Fruit fly (Drosophila melanogaster) whole organism, embryonic: ENCODE measurements around the gene spd-2.

Experiments used
- Atf6 ChIP-seq: fragments of 200-800 bp; sonication (Bioruptor generic); IDR thresholded peaks from 2 replicates; pipeline ENCODE4 v1.3.6; 2022; ENCODE audit warnings: missing biosample characterization, missing genetic modification characterization
- BtbVII ChIP-seq: fragments of 200-800 bp; sonication (Bioruptor generic); optimal IDR thresholded peaks from 3 replicates; lab custom pipeline; 2017; ENCODE audit warnings: missing biosample characterization, mild to moderate bottlenecking, missing genetic modification characterization
- CG10366 ChIP-seq: fragments of 200-800 bp; sonication (Bioruptor generic); IDR thresholded peaks from 2 replicates; pipeline ENCODE4 v1.3.6; 2022; ENCODE audit warnings: missing biosample characterization, missing genetic modification characterization
- CG12104 ChIP-seq: fragments of 200-800 bp; sonication (Bioruptor generic); optimal IDR thresholded peaks from 3 replicates; lab custom pipeline; 2016; ENCODE audit warnings: missing biosample characterization, missing genetic modification characterization
- CG12769 ChIP-seq: fragments of 200-800 bp; sonication (Bioruptor generic); optimal IDR thresholded peaks from 2 replicates; lab custom pipeline; 2019; ENCODE audit warnings: missing biosample characterization, mild to moderate bottlenecking, missing genetic modification characterization, moderate library complexity
- CG13287 ChIP-seq: fragments of 200-800 bp; sonication (Bioruptor generic); IDR thresholded peaks from 2 replicates; pipeline ENCODE4 v1.3.6; 2022; ENCODE audit warnings: missing biosample characterization, missing genetic modification characterization; ENCODE audit not compliant: partially characterized antibody
- CG13296 ChIP-seq: fragments of 200-800 bp; sonication (Bioruptor generic); optimal IDR thresholded peaks from 3 replicates; lab custom pipeline; 2018; ENCODE audit warnings: missing biosample characterization, mild to moderate bottlenecking, missing genetic modification characterization
- CG13775 ChIP-seq: fragments of 200-800 bp; sonication (Bioruptor generic); optimal IDR thresholded peaks from 3 replicates; lab custom pipeline; 2017; ENCODE audit warnings: missing biosample characterization, mild to moderate bottlenecking, missing genetic modification characterization
- CG14014 ChIP-seq: fragments of 200-800 bp; sonication (Bioruptor generic); IDR thresholded peaks from 2 replicates; pipeline ENCODE4 v1.3.6; 2022; ENCODE audit warnings: missing biosample characterization, missing genetic modification characterization
- CG17385 ChIP-seq: fragments of 200-800 bp; sonication (Bioruptor generic); optimal IDR thresholded peaks from 3 replicates; lab custom pipeline; 2018; ENCODE audit warnings: missing biosample characterization, mild to moderate bottlenecking, missing genetic modification characterization
- CG17568 ChIP-seq: fragments of 200-800 bp; sonication (Bioruptor generic); optimal IDR thresholded peaks from 2 replicates; lab custom pipeline; 2018; ENCODE audit warnings: missing biosample characterization, mild to moderate bottlenecking, missing genetic modification characterization, moderate library complexity
- CG2199 ChIP-seq: fragments of 200-800 bp; sonication (Bioruptor generic); IDR thresholded peaks from 3 replicates; pipeline ENCODE4 v1.3.6; 2022; ENCODE audit warnings: missing biosample characterization, missing genetic modification characterization
- CG2678 ChIP-seq: fragments of 200-800 bp; sonication (Bioruptor generic); optimal IDR thresholded peaks from 3 replicates; lab custom pipeline; 2019; ENCODE audit warnings: missing biosample characterization, mild to moderate bottlenecking, missing genetic modification characterization, moderate library complexity
- CG3847 ChIP-seq: fragments of 200-800 bp; sonication (Bioruptor generic); IDR thresholded peaks from 2 replicates; pipeline ENCODE4 v1.3.6; 2022; ENCODE audit warnings: missing biosample characterization, missing genetic modification characterization
- CG4854 ChIP-seq: fragments of 200-800 bp; sonication (Bioruptor generic); optimal IDR thresholded peaks from 2 replicates; lab custom pipeline; 2016; ENCODE audit warnings: missing biosample characterization, missing genetic modification characterization, inconsistent platforms
- CG6175 ChIP-seq: fragments of 200-800 bp; sonication (Bioruptor generic); IDR thresholded peaks from 3 replicates; pipeline ENCODE4 v1.3.6; 2022; ENCODE audit warnings: missing biosample characterization, missing genetic modification characterization
- CG6791 ChIP-seq: fragments of 200-800 bp; sonication (Bioruptor generic); IDR thresholded peaks from 3 replicates; pipeline ENCODE4 v1.3.6; 2022; ENCODE audit warnings: missing biosample characterization, missing genetic modification characterization; ENCODE audit not compliant: partially characterized antibody
- CG7963 ChIP-seq: fragments of 200-800 bp; sonication (Bioruptor generic); IDR thresholded peaks from 3 replicates; pipeline ENCODE4 v1.3.6; 2022; ENCODE audit warnings: missing biosample characterization, missing genetic modification characterization; ENCODE audit not compliant: partially characterized antibody
- CG8290 ChIP-seq, 3 experiments: fragments of 200-800 bp; sonication (Bioruptor generic); optimal IDR thresholded peaks; 2 replicates each; lab custom pipeline; 2016 to 2019; ENCODE audit warnings: missing biosample characterization in 3 of 3, missing genetic modification characterization in 3 of 3, mild to moderate bottlenecking in 2 of 3, moderate library complexity in 1 of 3
- CG8359 ChIP-seq: fragments of 200-800 bp; sonication (Bioruptor generic); optimal IDR thresholded peaks from 2 replicates; lab custom pipeline; 2017; ENCODE audit warnings: missing biosample characterization, mild to moderate bottlenecking, missing genetic modification characterization, borderline replicate concordance
- D19A ChIP-seq: fragments of 200-800 bp; optimal IDR thresholded peaks from 3 replicates; lab custom pipeline; 2019; ENCODE audit warnings: missing biosample characterization, mild to moderate bottlenecking, missing genetic modification characterization, moderate library complexity
- E2f2 ChIP-seq: fragments of 200-800 bp; sonication (Bioruptor generic); IDR thresholded peaks from 2 replicates; pipeline ENCODE4 v1.3.6; 2022; ENCODE audit warnings: missing biosample characterization, missing genetic modification characterization
- Ets97D ChIP-seq: fragments of 200-800 bp; sonication (Bioruptor generic); optimal IDR thresholded peaks from 3 replicates; lab custom pipeline; 2016; ENCODE audit warnings: missing biosample characterization, missing genetic modification characterization
- Jarid2 ChIP-seq: fragments of 200-800 bp; sonication (Bioruptor generic); optimal IDR thresholded peaks from 3 replicates; lab custom pipeline; 2017; ENCODE audit warnings: mild to moderate bottlenecking, missing biosample characterization, missing genetic modification reagents, missing genetic modification characterization
- NFAT ChIP-seq: fragments of 200-800 bp; sonication (Bioruptor generic); IDR thresholded peaks from 2 replicates; pipeline ENCODE4 v1.3.6; 2022; ENCODE audit warnings: missing biosample characterization, missing genetic modification characterization
- Nf-YC ChIP-seq: fragments of 200-800 bp; optimal IDR thresholded peaks from 3 replicates; lab custom pipeline; 2019; ENCODE audit warnings: missing biosample characterization, mild to moderate bottlenecking, missing genetic modification characterization, moderate library complexity
- Pdp1 ChIP-seq, 2 experiments: fragments of 200-800 bp; sonication (Bioruptor generic); optimal IDR thresholded peaks; 3 replicates each; lab custom pipeline; 2016; ENCODE audit warnings: missing biosample characterization in 2 of 2, missing genetic modification characterization in 2 of 2, mild to moderate bottlenecking in 1 of 2, moderate library complexity in 1 of 2
- Sry-β ChIP-seq: fragments of 200-800 bp; sonication (Bioruptor generic); optimal IDR thresholded peaks from 2 replicates; lab custom pipeline; 2018; ENCODE audit warnings: missing biosample characterization, mild to moderate bottlenecking, missing genetic modification characterization, moderate library complexity
- Vsx1 ChIP-seq: fragments of 200-800 bp; sonication (Bioruptor generic); optimal IDR thresholded peaks from 2 replicates; lab custom pipeline; 2017; ENCODE audit warnings: missing biosample characterization, mild to moderate bottlenecking, missing genetic modification characterization, missing genetic modification reagents
- ac ChIP-seq: fragments of 200-800 bp; sonication (Bioruptor generic); optimal IDR thresholded peaks from 3 replicates; lab custom pipeline; 2017; ENCODE audit warnings: missing biosample characterization, mild to moderate bottlenecking, missing genetic modification characterization
- ci ChIP-seq: fragments of 200-800 bp; sonication (Bioruptor generic); IDR thresholded peaks from 3 replicates; pipeline ENCODE4 v1.3.6; 2022; ENCODE audit warnings: missing biosample characterization, missing genetic modification characterization
- exex ChIP-seq: fragments of 200-800 bp; sonication (Bioruptor generic); optimal IDR thresholded peaks from 4 replicates; lab custom pipeline; 2018; ENCODE audit warnings: missing biosample characterization, mild to moderate bottlenecking, missing genetic modification characterization, moderate library complexity
- gfzf ChIP-seq: fragments of 200-800 bp; sonication (Bioruptor generic); optimal IDR thresholded peaks from 2 replicates; lab custom pipeline; 2016; ENCODE audit warnings: missing biosample characterization, mild to moderate bottlenecking, missing genetic modification characterization, moderate library complexity
- grau ChIP-seq: fragments of 200-800 bp; optimal IDR thresholded peaks from 3 replicates; lab custom pipeline; 2019; ENCODE audit warnings: missing biosample characterization, mild to moderate bottlenecking, missing genetic modification characterization, moderate library complexity
- grn ChIP-seq: fragments of 200-800 bp; sonication (Bioruptor generic); optimal IDR thresholded peaks from 3 replicates; lab custom pipeline; 2017; ENCODE audit warnings: missing biosample characterization, missing genetic modification characterization
- gro ChIP-seq: fragments of 200-800 bp; sonication (Bioruptor generic); optimal IDR thresholded peaks from 2 replicates; lab custom pipeline; 2016; ENCODE audit warnings: missing biosample characterization, missing genetic modification characterization
- lab ChIP-seq: fragments of 200-800 bp; sonication (Bioruptor generic); optimal IDR thresholded peaks from 3 replicates; lab custom pipeline; 2017; ENCODE audit warnings: missing biosample characterization, missing genetic modification characterization, mild to moderate bottlenecking, moderate library complexity, missing genetic modification reagents
- mirr ChIP-seq: fragments of 200-800 bp; sonication (Bioruptor generic); optimal IDR thresholded peaks from 3 replicates; lab custom pipeline; 2018; ENCODE audit warnings: missing biosample characterization, mild to moderate bottlenecking, missing genetic modification characterization
- peb ChIP-seq: fragments of 200-800 bp; sonication (Bioruptor generic); IDR thresholded peaks from 2 replicates; pipeline ENCODE4 v1.3.6; 2022; ENCODE audit warnings: missing biosample characterization, missing genetic modification characterization
- sd ChIP-seq: fragments of 200-800 bp; sonication (Bioruptor generic); optimal IDR thresholded peaks from 3 replicates; lab custom pipeline; 2018; ENCODE audit warnings: missing biosample characterization, mild to moderate bottlenecking, missing genetic modification characterization, moderate library complexity
- sens ChIP-seq: fragments of 200-800 bp; sonication (Bioruptor generic); peaks from one replicate; lab custom pipeline; 2016; ENCODE audit warnings: missing biosample characterization, missing genetic modification characterization
- stwl ChIP-seq: fragments of 200-800 bp; sonication (Bioruptor generic); optimal IDR thresholded peaks from 3 replicates; lab custom pipeline; 2018; ENCODE audit warnings: missing biosample characterization, mild to moderate bottlenecking, missing genetic modification characterization, moderate library complexity
- unc-4 ChIP-seq: fragments of 200-800 bp; sonication (Bioruptor generic); IDR thresholded peaks from 2 replicates; pipeline ENCODE4 v1.3.6; 2022; ENCODE audit warnings: missing biosample characterization, missing genetic modification characterization; ENCODE audit not compliant: partially characterized antibody
- vvl ChIP-seq: fragments of 200-800 bp; sonication (Bioruptor generic); IDR thresholded peaks from 2 replicates; pipeline ENCODE4 v1.3.6; 2022; ENCODE audit warnings: missing biosample characterization, missing genetic modification characterization

spd-2 gene

dm6 chr3L:16574307-16574946, 20.4 kb downstream of the spd-2 start, which contains the start of gene mbf1 (continued):
- TF ChIP-seq CG14014 (GFP tag; lab: Robert Waterston, UW) (no peak), CG10366 (GFP tag; lab: Robert Waterston, UW) (no peak), CG12104 (peak; percentile 31), CG2678 (tag; lab: Kevin White, UChicago) (peak; percentile 19), sens (peak; percentile 89), unc-4 (GFP tag; lab: Robert Waterston, UW) (peak; percentile 71), Sry-β (GFP tag; lab: Kevin White, UChicago) (no peak), Ets97D (GFP tag; lab: Kevin White, UChicago) (peak; percentile 81), peb (GFP tag; lab: Robert Waterston, UW) (no peak), D19A (tag; lab: Kevin White, UChicago) (no peak)

DNA sequence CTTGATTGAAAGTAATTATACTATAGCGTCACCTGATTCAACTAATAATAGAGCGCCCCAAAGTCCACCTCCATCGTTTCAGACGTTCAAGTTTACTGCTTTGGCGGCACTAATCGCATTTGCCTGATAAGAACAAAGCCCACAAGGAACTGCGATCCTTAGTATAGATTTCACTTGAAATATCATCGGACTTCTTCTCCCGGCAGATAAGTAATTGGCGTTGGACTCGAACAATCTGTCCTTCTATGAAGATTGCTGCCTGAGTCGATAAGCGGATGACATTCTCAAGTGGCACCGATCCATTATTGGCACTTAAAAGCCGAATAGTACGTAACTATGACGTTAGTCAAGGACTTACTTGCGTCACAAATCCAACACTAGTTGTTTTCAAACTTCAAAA, 21.6 kb downstream of the spd-2 start, which contains the start of gene Mipp1:
Mipp1 (minus strand) TSS at position 101 of the 400 bp plus-strand sequence.
- TF ChIP-seq grn: peak; percentile 33
- peak; percentile 77 for TF ChIP-seq exex (tag; lab: Kevin White, UChicago)
- TF ChIP-seq, all 482 proteins: peak for 2; not testable (repeated sequence) for 480

DNA sequence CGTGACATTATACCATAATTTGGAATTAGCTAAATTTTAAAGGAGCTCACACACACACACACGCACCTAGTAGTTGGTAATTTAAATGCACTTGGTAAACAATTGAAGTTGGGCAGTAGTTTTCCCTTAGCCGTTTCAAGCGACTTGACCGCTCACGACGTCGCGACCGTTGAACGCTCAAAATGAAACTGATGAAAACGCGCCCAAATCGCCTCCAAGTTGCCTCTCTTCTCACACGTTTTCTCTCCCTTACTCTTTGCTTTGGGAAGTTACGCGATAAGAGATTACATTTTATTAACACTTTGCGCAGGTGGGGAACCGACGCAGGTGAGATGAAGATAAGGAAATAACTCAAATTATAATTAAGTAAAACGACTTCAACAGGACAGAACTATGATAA, 22.6 kb downstream of the spd-2 start:
- TF ChIP-seq CG3847 (GFP tag; lab: Robert Waterston, UW) (no peak), grn (peak; percentile 92), CG13287 (GFP tag; lab: Robert Waterston, UW) (peak; percentile 23; the same call in 1 of the 2 replicates), ac (GFP tag; lab: Kevin White, UChicago) (peak; percentile 33), mirr (GFP tag; lab: Kevin White, UChicago) (peak; percentile 9), CG7963 (GFP tag; lab: Robert Waterston, UW) (no peak), ci (GFP tag; lab: Robert Waterston, UW) (peak; percentile 71; the same call in 2 of the 3 replicates), CG8290 (GFP tag; optimal IDR thresholded peaks at IDR 0.05; lab: Kevin White, UChicago) (no peak), CG8290 (tag; optimal IDR thresholded peaks at IDR 0.05; lab: Kevin White, UChicago) (peak in 1 of 2 experiments; percentile 40), CG13775 (GFP tag; lab: Kevin White, UChicago) (no peak), CG6175 (no peak), vvl (GFP tag; lab: Robert Waterston, UW) (peak; percentile 49), Atf6 (GFP tag; lab: Robert Waterston, UW) (peak; percentile 39; the same call in 1 of the 2 replicates), CG8359 (GFP tag; lab: Kevin White, UChicago) (peak; percentile 99), Nf-YC (peak; percentile 1), NFAT (GFP tag; lab: Robert Waterston, UW) (peak; percentile 54; the same call in 1 of the 2 replicates), Jarid2 (peak; percentile 93), gfzf (no peak), CG2199 (0 out of 3 replicates have a peak, but pooled peaks have one; percentile 42), gro (GFP tag; lab: Kevin White, UChicago) (peak; percentile 56), CG17385 (GFP tag; lab: Kevin White, UChicago) (peak; percentile 35), CG12769 (tag; lab: Kevin White, UChicago) (peak; percentile 17), CG6791 (GFP tag; lab: Robert Waterston, UW) (0 out of 3 replicates have a peak, but pooled peaks have one; percentile 6), stwl (tag; lab: Kevin White, UChicago) (peak; percentile 15), Pdp1 (GFP tag; optimal IDR thresholded peaks at IDR 0.05; lab: Kevin White, UChicago) (peak in 1 of 2 experiments; percentile 75), lab (GFP tag; lab: Kevin White, UChicago) (peak; percentile 55), grau (tag; lab: Kevin White, UChicago) (peak; percentile 11), E2f2 (GFP tag; lab: Robert Waterston, UW) (peak; percentile 17; the same call in 1 of the 2 replicates), CG4854 (GFP tag; lab: Kevin White, UChicago) (no peak), Vsx1 (GFP tag; lab: Kevin White, UChicago) (peak; percentile 16), CG17568 (GFP tag; lab: Kevin White, UChicago) (peak; percentile 9), CG13296 (GFP tag; lab: Kevin White, UChicago) (peak; percentile 36), sd (tag; lab: Kevin White, UChicago) (peak; percentile 26), BtbVII (GFP tag; lab: Kevin White, UChicago) (peak; percentile 37)
